Fruit fly (Drosophila melanogaster): ENCODE measurements around the gene fd3F.
A peak's percentile ranks its signal among the peaks of the same experiment; 100 is the strongest.

fd3F gene

dm6 chrX:3811340-3811788, 9.2 kb downstream of the fd3F start, which contains the start of gene ec (continued):
- TF ChIP-seq lola (GFP tag; optimal IDR thresholded peaks at IDR 0.05) (no peak), CG16779 (GFP tag; IDR thresholded peaks at IDR 0.05) (no peak), bsh (GFP tag; optimal IDR thresholded peaks at IDR 0.05) (no peak), CG11398 (GFP tag; optimal IDR thresholded peaks at IDR 0.05) (no peak), CG42726 (GFP tag; IDR thresholded peaks at IDR 0.05; ENCODE audit: partially characterized antibody) (0 out of 2 replicates have a peak, but pooled peaks have one; percentile 24), CG7839 (tag; optimal IDR thresholded peaks at IDR 0.05) (peak; percentile 21), chinmo (GFP tag; IDR thresholded peaks at IDR 0.05; ENCODE audit: partially characterized antibody) (peak; percentile 98), CG7987 (GFP tag; optimal IDR thresholded peaks at IDR 0.05) (peak; percentile 52), gfzf (GFP tag; optimal IDR thresholded peaks at IDR 0.05) (peak; percentile 85), Side (GFP tag; optimal IDR thresholded peaks at IDR 0.05) (peak; percentile 19), CG12391 (tag; optimal IDR thresholded peaks at IDR 0.05) (peak; percentile 23), CG16815 (GFP tag; optimal IDR thresholded peaks at IDR 0.05) (no peak), Fer1 (GFP tag; optimal IDR thresholded peaks at IDR 0.05) (peak; percentile 54), ATbp (GFP tag; optimal IDR thresholded peaks at IDR 0.05) (peak; percentile 96), H2.0 (GFP tag; IDR thresholded peaks at IDR 0.05) (no peak), Bteb2 (GFP tag; optimal IDR thresholded peaks at IDR 0.05) (no peak), BtbVII (GFP tag; optimal IDR thresholded peaks at IDR 0.05) (peak; percentile 42), CG12104 (GFP tag; optimal IDR thresholded peaks at IDR 0.05) (no peak), CG32767 (GFP tag; IDR thresholded peaks at IDR 0.05) (no peak), Med (GFP tag) (peak; percentile 89), CG7271 (tag; optimal IDR thresholded peaks at IDR 0.05) (no peak), emc (GFP tag; optimal IDR thresholded peaks at IDR 0.05) (no peak), psq (GFP tag; optimal IDR thresholded peaks at IDR 0.05) (peak; percentile 3), MESR4 (GFP tag; optimal IDR thresholded peaks at IDR 0.05) (peak; percentile 2), Dip2 (GFP tag; IDR thresholded peaks at IDR 0.05) (no peak), CG8388 (GFP tag; optimal IDR thresholded peaks at IDR 0.05) (no peak), CG4617 (GFP tag; optimal IDR thresholded peaks at IDR 0.05; ENCODE audit: borderline replicate concordance) (no peak), Taf1 (GFP tag; IDR thresholded peaks at IDR 0.05) (no peak), Atf6 (GFP tag; IDR thresholded peaks at IDR 0.05) (0 out of 2 replicates have a peak, but pooled peaks have one; percentile 26), yki (optimal IDR thresholded peaks at IDR 0.05) (no peak), mirr (GFP tag; optimal IDR thresholded peaks at IDR 0.05) (no peak), CG34422 (GFP tag; IDR thresholded peaks at IDR 0.05) (0 out of 3 replicates have a peak, but pooled peaks have one; percentile 24), CG15601 (tag; optimal IDR thresholded peaks at IDR 0.05) (peak; percentile 71), Deaf1 (tag; optimal IDR thresholded peaks at IDR 0.05) (peak; percentile 66), ftz-f1 (GFP tag; optimal IDR thresholded peaks at IDR 0.05) (peak; percentile 56), CG5953 (GFP tag; IDR thresholded peaks at IDR 0.05) (0 out of 2 replicates have a peak, but pooled peaks have one; percentile 31), dmrt11E (tag; optimal IDR thresholded peaks at IDR 0.05) (no peak), CG31365 (tag; optimal IDR thresholded peaks at IDR 0.05) (peak; percentile 80), maf-S (GFP tag; optimal IDR thresholded peaks at IDR 0.05) (no peak), stc (GFP tag; IDR thresholded peaks at IDR 0.05) (no peak; the same call in 1 of the 2 replicates), Pdp1 (GFP tag; optimal IDR thresholded peaks at IDR 0.05) (peak in 1 of 2 experiments; percentile 10), Bgb (GFP tag; IDR thresholded peaks at IDR 0.05; ENCODE audit: partially characterized antibody) (peak; percentile 61; the same call in 1 of the 2 replicates), fd3F (GFP tag; optimal IDR thresholded peaks at IDR 0.05) (no peak), sna (GFP tag; IDR thresholded peaks at IDR 0.05; ENCODE audit: partially characterized antibody) (0 out of 2 replicates have a peak, but pooled peaks have one; percentile 15), CG15696 (tag; optimal IDR thresholded peaks at IDR 0.05) (no peak), CG8290 (GFP tag; optimal IDR thresholded peaks at IDR 0.05) (peak; percentile 36), CG8290 (tag; optimal IDR thresholded peaks at IDR 0.05) (peak; percentile 25 to 69), ind (GFP tag; optimal IDR thresholded peaks at IDR 0.05) (no peak), trem (tag; optimal IDR thresholded peaks at IDR 0.05) (peak; percentile 55), abd-A (tag; optimal IDR thresholded peaks at IDR 0.05) (peak; percentile 5)

Data from whole organism, embryonic.